Fruit fly (Drosophila melanogaster) whole organism, embryonic: ENCODE measurements around the gene CNMaR.

ENCODE experiments used
- ATbp ChIP-seq: fragments of 200-800 bp; sonication (Bioruptor generic); optimal IDR thresholded peaks from 2 replicates; lab custom pipeline; 2017; ENCODE audit warnings: missing biosample characterization, mild to moderate bottlenecking, missing genetic modification characterization, missing genetic modification reagents
- Aef1 ChIP-seq: fragments of 200-800 bp; sonication (Bioruptor generic); IDR thresholded peaks from 3 replicates; pipeline ENCODE4 v1.3.6; 2022; ENCODE audit warnings: missing biosample characterization, missing genetic modification characterization
- CG10321 ChIP-seq: fragments of 200-800 bp; sonication (Bioruptor generic); IDR thresholded peaks from 2 replicates; pipeline ENCODE4 v1.3.6; 2022; ENCODE audit warnings: missing biosample characterization, missing genetic modification characterization
- CG12104 ChIP-seq: fragments of 200-800 bp; sonication (Bioruptor generic); optimal IDR thresholded peaks from 3 replicates; lab custom pipeline; 2016; ENCODE audit warnings: missing biosample characterization, missing genetic modification characterization
- CG12391 ChIP-seq: fragments of 200-800 bp; sonication (Bioruptor generic); optimal IDR thresholded peaks from 3 replicates; lab custom pipeline; 2018; ENCODE audit warnings: missing biosample characterization, mild to moderate bottlenecking, missing genetic modification characterization, moderate library complexity
- CG13424 ChIP-seq: fragments of 200-800 bp; sonication (Bioruptor generic); optimal IDR thresholded peaks from 2 replicates; lab custom pipeline; 2019; ENCODE audit warnings: missing biosample characterization, mild to moderate bottlenecking, missing genetic modification characterization, moderate library complexity
- CG1603 ChIP-seq: fragments of 200-800 bp; sonication (Bioruptor generic); optimal IDR thresholded peaks from 2 replicates; lab custom pipeline; 2019; ENCODE audit warnings: missing biosample characterization, mild to moderate bottlenecking, missing genetic modification characterization, moderate library complexity
- CG2120 ChIP-seq: fragments of 200-800 bp; sonication (Bioruptor generic); optimal IDR thresholded peaks from 3 replicates; lab custom pipeline; 2016; ENCODE audit warnings: missing biosample characterization, missing genetic modification characterization
- CG2712 ChIP-seq: fragments of 200-800 bp; optimal IDR thresholded peaks from 3 replicates; lab custom pipeline; 2019; ENCODE audit warnings: missing biosample characterization, mild to moderate bottlenecking, missing genetic modification characterization, moderate library complexity
- CG30431 ChIP-seq: fragments of 200-800 bp; sonication (Bioruptor generic); optimal IDR thresholded peaks from 2 replicates; lab custom pipeline; 2017; ENCODE audit warnings: missing biosample characterization, missing genetic modification characterization
- CG3163 ChIP-seq: fragments of 200-800 bp; sonication (Bioruptor generic); optimal IDR thresholded peaks from 3 replicates; lab custom pipeline; 2016; ENCODE audit warnings: missing biosample characterization, missing genetic modification characterization
- CG3281 ChIP-seq: fragments of 200-800 bp; sonication (Bioruptor generic); optimal IDR thresholded peaks from 3 replicates; lab custom pipeline; 2017; ENCODE audit warnings: missing biosample characterization, mild to moderate bottlenecking, missing genetic modification characterization
- CG34224 ChIP-seq: fragments of 200-800 bp; sonication (Bioruptor generic); IDR thresholded peaks from 3 replicates; pipeline ENCODE4 v1.3.6; 2022; ENCODE audit warnings: missing biosample characterization, missing genetic modification characterization; ENCODE audit not compliant: partially characterized antibody
- CG4328 ChIP-seq: fragments of 200-800 bp; sonication (Bioruptor generic); optimal IDR thresholded peaks from 3 replicates; lab custom pipeline; 2017; ENCODE audit warnings: missing biosample characterization, missing genetic modification reagents, missing genetic modification characterization
- CG4707 ChIP-seq: fragments of 200-800 bp; sonication (Bioruptor generic); optimal IDR thresholded peaks from 2 replicates; lab custom pipeline; 2018; ENCODE audit warnings: missing biosample characterization, mild to moderate bottlenecking, missing genetic modification characterization, moderate library complexity
- CG5245 ChIP-seq: fragments of 200-800 bp; sonication (Bioruptor generic); optimal IDR thresholded peaks from 3 replicates; lab custom pipeline; 2016; ENCODE audit warnings: missing biosample characterization, missing genetic modification characterization
- CG6813 ChIP-seq: fragments of 200-800 bp; sonication (Bioruptor generic); optimal IDR thresholded peaks from 2 replicates; lab custom pipeline; 2017; ENCODE audit warnings: missing biosample characterization, missing genetic modification characterization, mild to moderate bottlenecking, moderate library complexity, missing genetic modification reagents
- CG7786 ChIP-seq: fragments of 200-800 bp; sonication (Bioruptor generic); optimal IDR thresholded peaks from 2 replicates; lab custom pipeline; 2016; ENCODE audit warnings: missing biosample characterization, missing genetic modification characterization
- CG7963 ChIP-seq: fragments of 200-800 bp; sonication (Bioruptor generic); IDR thresholded peaks from 3 replicates; pipeline ENCODE4 v1.3.6; 2022; ENCODE audit warnings: missing biosample characterization, missing genetic modification characterization; ENCODE audit not compliant: partially characterized antibody
- CG8089 ChIP-seq: fragments of 200-800 bp; sonication (Bioruptor generic); optimal IDR thresholded peaks from 3 replicates; lab custom pipeline; 2016; ENCODE audit warnings: missing biosample characterization, missing genetic modification characterization
- CG8388 ChIP-seq: fragments of 200-800 bp; sonication (Bioruptor generic); optimal IDR thresholded peaks from 2 replicates; lab custom pipeline; 2019; ENCODE audit warnings: missing biosample characterization, mild to moderate bottlenecking, missing genetic modification characterization, moderate library complexity
- CG9215 ChIP-seq: fragments of 200-800 bp; sonication (Bioruptor generic); IDR thresholded peaks from 2 replicates; pipeline ENCODE4 v1.3.6; 2022; ENCODE audit warnings: missing biosample characterization, missing genetic modification characterization
- Dfd ChIP-seq, 2 experiments: fragments of >200 bp; optimal IDR thresholded peaks; 2 replicates each; lab custom pipeline; 2017; ENCODE audit warnings: missing biosample characterization in 2 of 2, missing genetic modification characterization in 2 of 2
- Ets97D ChIP-seq: fragments of 200-800 bp; sonication (Bioruptor generic); optimal IDR thresholded peaks from 3 replicates; lab custom pipeline; 2016; ENCODE audit warnings: missing biosample characterization, missing genetic modification characterization
- Meics ChIP-seq: fragments of 200-800 bp; sonication (Bioruptor generic); optimal IDR thresholded peaks from 2 replicates; lab custom pipeline; 2017; ENCODE audit warnings: missing biosample characterization, mild to moderate bottlenecking, missing genetic modification characterization
- Optix ChIP-seq: fragments of 200-800 bp; sonication (Bioruptor generic); IDR thresholded peaks from 3 replicates; pipeline ENCODE4 v1.3.6; 2022; ENCODE audit warnings: missing biosample characterization, missing genetic modification characterization
- PHDP ChIP-seq: fragments of 200-800 bp; sonication (Bioruptor generic); optimal IDR thresholded peaks from 3 replicates; lab custom pipeline; 2018; ENCODE audit warnings: missing biosample characterization, mild to moderate bottlenecking, missing genetic modification characterization, moderate library complexity
- Pdp1 ChIP-seq, 2 experiments: fragments of 200-800 bp; sonication (Bioruptor generic); optimal IDR thresholded peaks; 3 replicates each; lab custom pipeline; 2016; ENCODE audit warnings: missing biosample characterization in 2 of 2, missing genetic modification characterization in 2 of 2, mild to moderate bottlenecking in 1 of 2, moderate library complexity in 1 of 2
- Trl ChIP-seq, 3 experiments: fragments of >200 bp in 2 of 3; fragments of 200-800 bp in 1 of 3; sonication (Bioruptor generic) in 1 of 3; optimal IDR thresholded peaks; 2 replicates in 1 of 3; 3 replicates in 2 of 3; lab custom pipeline; 2016 to 2017; ENCODE audit warnings: missing biosample characterization in 1 of 3, missing genetic modification characterization in 1 of 3
- Xrp1 ChIP-seq: fragments of 200-800 bp; sonication (Bioruptor generic); IDR thresholded peaks from 2 replicates; pipeline ENCODE4 v1.3.6; 2022; ENCODE audit warnings: missing biosample characterization, missing genetic modification characterization
- cg ChIP-seq: fragments of 200-800 bp; sonication (Bioruptor generic); optimal IDR thresholded peaks from 3 replicates; lab custom pipeline; 2019; ENCODE audit warnings: missing biosample characterization, mild to moderate bottlenecking, missing genetic modification characterization, moderate library complexity
- dysf ChIP-seq: fragments of 200-800 bp; sonication (Bioruptor generic); IDR thresholded peaks from 3 replicates; pipeline ENCODE4 v1.3.6; 2022; ENCODE audit warnings: missing biosample characterization, missing genetic modification characterization
- eve ChIP-seq, 2 experiments: fragments of >200 bp; optimal IDR thresholded peaks; 2 replicates each; lab custom pipeline; 2017; ENCODE audit warnings: missing biosample characterization in 2 of 2, missing genetic modification characterization in 2 of 2
- kay ChIP-seq: fragments of 200-800 bp; sonication (Bioruptor generic); optimal IDR thresholded peaks from 2 replicates; lab custom pipeline; 2016; ENCODE audit warnings: missing biosample characterization, missing genetic modification characterization
- lbe ChIP-seq: fragments of 200-800 bp; sonication (Bioruptor generic); optimal IDR thresholded peaks from 2 replicates; lab custom pipeline; 2016; ENCODE audit warnings: missing biosample characterization, mild to moderate bottlenecking, missing genetic modification characterization
- mam ChIP-seq: fragments of 200-800 bp; sonication (Bioruptor generic); optimal IDR thresholded peaks from 3 replicates; lab custom pipeline; 2016; ENCODE audit warnings: missing biosample characterization, missing genetic modification characterization
- nom ChIP-seq: fragments of 200-800 bp; sonication (Bioruptor generic); optimal IDR thresholded peaks from 2 replicates; lab custom pipeline; 2017; ENCODE audit warnings: missing biosample characterization, missing genetic modification characterization, mild to moderate bottlenecking, moderate library complexity, missing genetic modification reagents
- odd ChIP-seq: fragments of 200-800 bp; sonication (Bioruptor generic); optimal IDR thresholded peaks from 2 replicates; lab custom pipeline; 2017; ENCODE audit warnings: missing biosample characterization, mild to moderate bottlenecking, missing genetic modification characterization
- row ChIP-seq: fragments of 200-800 bp; sonication (Bioruptor generic); IDR thresholded peaks from 3 replicates; pipeline ENCODE4 v1.3.6; 2022; ENCODE audit warnings: missing biosample characterization, missing genetic modification characterization
- sc ChIP-seq, 3 experiments: fragments of >200 bp in 2 of 3; fragments of 200-800 bp in 1 of 3; sonication (Bioruptor generic) in 1 of 3; optimal IDR thresholded peaks; 2 replicates in 2 of 3; 3 replicates in 1 of 3; lab custom pipeline; 2017; ENCODE audit warnings: mild to moderate bottlenecking in 1 of 3, missing biosample characterization in 1 of 3, missing genetic modification characterization in 1 of 3, missing genetic modification reagents in 1 of 3
- sens ChIP-seq: fragments of 200-800 bp; sonication (Bioruptor generic); peaks from one replicate; lab custom pipeline; 2016; ENCODE audit warnings: missing biosample characterization, missing genetic modification characterization
- sens-2 ChIP-seq: fragments of 200-800 bp; sonication (Bioruptor generic); IDR thresholded peaks from 2 replicates; pipeline ENCODE4 v1.3.6; 2022; ENCODE audit warnings: missing biosample characterization, missing genetic modification characterization
- sna ChIP-seq: fragments of 200-800 bp; sonication (Bioruptor generic); IDR thresholded peaks from 2 replicates; pipeline ENCODE4 v1.3.6; 2022; ENCODE audit warnings: missing biosample characterization, missing genetic modification characterization; ENCODE audit not compliant: partially characterized antibody
- sug ChIP-seq: fragments of 200-800 bp; optimal IDR thresholded peaks from 2 replicates; lab custom pipeline; 2019; ENCODE audit warnings: missing biosample characterization, mild to moderate bottlenecking, missing genetic modification characterization, moderate library complexity
- tap ChIP-seq: fragments of 200-800 bp; optimal IDR thresholded peaks from 3 replicates; lab custom pipeline; 2019; ENCODE audit warnings: missing biosample characterization, mild to moderate bottlenecking, missing genetic modification characterization, moderate library complexity
- tio ChIP-seq: fragments of 200-800 bp; sonication (Bioruptor generic); optimal IDR thresholded peaks from 2 replicates; lab custom pipeline; 2017; ENCODE audit warnings: missing biosample characterization, missing genetic modification characterization, inconsistent platforms
- z ChIP-seq: fragments of 200-800 bp; sonication (Bioruptor generic); IDR thresholded peaks from 3 replicates; pipeline ENCODE4 v1.3.6; 2022; ENCODE audit warnings: missing biosample characterization, missing genetic modification characterization
- zfh1 ChIP-seq: fragments of 200-800 bp; sonication (Bioruptor generic); IDR thresholded peaks from 3 replicates; pipeline ENCODE4 v1.3.6; 2022; ENCODE audit warnings: missing biosample characterization, missing genetic modification characterization

Gene CNMaR

dm6 chr3L:9678007-9678497, 34.1 kb downstream of the CNMaR start (continued):
- TF ChIP-seq Trl (optimal IDR thresholded peaks at IDR 0.05; lab: Kevin White, UChicago): peak; percentile 58 to 79
- TF ChIP-seq Trl (GFP tag; optimal IDR thresholded peaks at IDR 0.05; lab: Kevin White, UChicago): peak; percentile 5
- TF ChIP-seq dysf: no peak
- TF ChIP-seq Dfd (GFP tag; optimal IDR thresholded peaks at IDR 0.05; lab: Kevin White, UChicago): no peak
- TF ChIP-seq PHDP: peak; percentile 9
- peak in 1 of 2 experiments; percentile 54 for TF ChIP-seq eve (GFP tag; optimal IDR thresholded peaks at IDR 0.05; lab: Kevin White, UChicago)
- TF ChIP-seq sens-2 (GFP tag; lab: Robert Waterston, UW): peak; percentile 30; the same call in 1 of the 2 replicates
- peak; percentile 19 for TF ChIP-seq nom (GFP tag; lab: Kevin White, UChicago)
- TF ChIP-seq CG12391 (tag; lab: Kevin White, UChicago): peak; percentile 6
- no peak for TF ChIP-seq sug
- no peak for TF ChIP-seq CG5245 (GFP tag; lab: Kevin White, UChicago)
- TF ChIP-seq kay (GFP tag; lab: Kevin White, UChicago): peak; percentile 88
- no peak for TF ChIP-seq CG12104 (GFP tag; lab: Kevin White, UChicago)
- no peak for TF ChIP-seq CG7963 (GFP tag; lab: Robert Waterston, UW)
- TF ChIP-seq CG2120 (GFP tag; lab: Kevin White, UChicago): no peak
- TF ChIP-seq CG4707 (GFP tag; lab: Kevin White, UChicago): peak; percentile 16
- TF ChIP-seq CG8388 (GFP tag; lab: Kevin White, UChicago): peak; percentile 68
- peak in 1 of 2 experiments; percentile 37 for TF ChIP-seq Pdp1 (GFP tag; optimal IDR thresholded peaks at IDR 0.05; lab: Kevin White, UChicago)
- no peak for TF ChIP-seq zfh1
- no peak for TF ChIP-seq sc (optimal IDR thresholded peaks at IDR 0.05; lab: Kevin White, UChicago)
- TF ChIP-seq sc (GFP tag; optimal IDR thresholded peaks at IDR 0.05; lab: Kevin White, UChicago): peak; percentile 23
- TF ChIP-seq CG3163 (GFP tag; lab: Kevin White, UChicago): peak; percentile 17
- TF ChIP-seq CG34224 (GFP tag; lab: Robert Waterston, UW): peak; percentile 39; the same call in 1 of the 3 replicates
- peak; percentile 68 for TF ChIP-seq CG10321
- TF ChIP-seq CG3281 (GFP tag; lab: Kevin White, UChicago): no peak
- peak; percentile 12; the same call in 1 of the 3 replicates for TF ChIP-seq Optix
- TF ChIP-seq tap (tag; lab: Kevin White, UChicago): peak; percentile 2
- TF ChIP-seq sna (GFP tag; lab: Robert Waterston, UW): no peak
- peak; percentile 41 for TF ChIP-seq ATbp
- peak; percentile 33; the same call in 1 of the 2 replicates for TF ChIP-seq Xrp1
- TF ChIP-seq tio (GFP tag; lab: Kevin White, UChicago): peak; percentile 19
- no peak for TF ChIP-seq CG30431 (GFP tag; lab: Kevin White, UChicago)
- TF ChIP-seq z: 0 out of 3 replicates have a peak, but pooled peaks have one; percentile 57
- peak; percentile 43; the same call in 1 of the 3 replicates for TF ChIP-seq row
- no peak for TF ChIP-seq CG9215 (GFP tag; lab: Robert Waterston, UW)
- TF ChIP-seq Meics: no peak
- no peak for TF ChIP-seq CG4328 (GFP tag; lab: Kevin White, UChicago)
- TF ChIP-seq cg (GFP tag; lab: Kevin White, UChicago): peak; percentile 71
- TF ChIP-seq CG1603 (tag; lab: Kevin White, UChicago): peak; percentile 36
- no peak for TF ChIP-seq mam
- TF ChIP-seq sens (GFP tag; lab: Kevin White, UChicago): peak; percentile 86
- TF ChIP-seq Ets97D (GFP tag; lab: Kevin White, UChicago): no peak
- TF ChIP-seq CG2712 (tag; lab: Kevin White, UChicago): peak; percentile 28
- TF ChIP-seq CG7786 (GFP tag; lab: Kevin White, UChicago): no peak
- TF ChIP-seq odd (GFP tag; lab: Kevin White, UChicago): no peak
- TF ChIP-seq Aef1 (GFP tag; lab: Robert Waterston, UW): no peak
- peak; percentile 4 for TF ChIP-seq CG6813 (GFP tag; lab: Kevin White, UChicago)
- peak; percentile 3 for TF ChIP-seq CG8089 (GFP tag; lab: Kevin White, UChicago)
- TF ChIP-seq CG13424: peak; percentile 20
- no peak for TF ChIP-seq lbe
